Worm (Caenorhabditis elegans): Measurements from ENCODE around the gene mrps-35.

ce11 chrV:18993535-18993990, 12.5 kb downstream of the mrps-35 start, which contains the start of gene gtf-2F2:
- TF ChIP-seq him-1 (tag; optimal IDR thresholded peaks at IDR 0.05) (no peak), W03F9.2 (tag; optimal IDR thresholded peaks at IDR 0.05) (no peak)
